Worm (Caenorhabditis elegans): Measurements from ENCODE around the gene srsx-40.

srsx-40 gene

DNA sequence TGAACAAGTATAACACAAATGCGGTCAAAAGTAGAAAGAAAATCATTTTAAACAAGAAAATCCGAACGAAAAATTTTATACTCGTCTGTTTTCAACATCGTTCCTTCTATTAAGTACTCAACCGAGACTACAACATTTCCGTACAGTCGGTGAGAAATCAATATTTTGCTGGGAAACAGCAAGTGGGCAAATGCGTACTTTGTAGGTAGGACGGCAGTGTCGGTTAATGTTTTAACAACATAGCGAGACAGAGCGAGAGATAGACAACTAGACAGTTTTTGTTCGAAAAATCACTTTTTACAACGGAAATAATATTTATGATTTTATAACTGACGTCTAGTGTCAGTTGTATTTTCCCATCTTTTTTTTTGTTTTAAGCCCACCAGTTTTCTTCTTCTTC is 22.0 kb downstream of the srsx-40 start, which contains the start of gene cyp-33A1:
Gene cyp-33A1, minus strand, starts transcription at position 72 of the 400 bp plus-strand sequence.
- TF ChIP-seq unc-62 (GFP tag; optimal IDR thresholded peaks at IDR 0.05) = no peak

DNA sequence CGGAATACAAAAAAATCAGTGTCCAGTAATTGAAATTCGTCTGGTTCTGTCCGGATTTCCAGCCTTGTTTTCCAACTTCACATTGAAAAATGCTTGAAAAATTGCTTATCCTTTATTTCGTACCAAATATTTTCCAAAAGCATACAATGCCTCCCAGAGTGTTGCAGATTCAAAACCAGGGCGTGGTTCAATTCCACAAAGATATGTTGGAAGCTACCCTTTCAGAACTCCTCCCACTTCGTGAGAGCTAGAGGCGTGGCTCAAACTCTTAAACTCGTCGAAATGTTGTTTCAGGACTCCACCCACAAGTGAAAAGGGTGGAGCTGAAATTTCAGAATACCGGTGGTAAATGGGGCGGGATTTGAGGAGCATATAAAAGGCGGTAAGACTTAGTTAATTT is 27.5 kb downstream of the srsx-40 start, which contains the start of gene C12D5.3:
Gene C12D5.3, plus strand, starts transcription at position 301 of the 400 bp plus-strand sequence.
- no peak for TF ChIP-seq unc-62 (GFP tag; optimal IDR thresholded peaks at IDR 0.05)

DNA sequence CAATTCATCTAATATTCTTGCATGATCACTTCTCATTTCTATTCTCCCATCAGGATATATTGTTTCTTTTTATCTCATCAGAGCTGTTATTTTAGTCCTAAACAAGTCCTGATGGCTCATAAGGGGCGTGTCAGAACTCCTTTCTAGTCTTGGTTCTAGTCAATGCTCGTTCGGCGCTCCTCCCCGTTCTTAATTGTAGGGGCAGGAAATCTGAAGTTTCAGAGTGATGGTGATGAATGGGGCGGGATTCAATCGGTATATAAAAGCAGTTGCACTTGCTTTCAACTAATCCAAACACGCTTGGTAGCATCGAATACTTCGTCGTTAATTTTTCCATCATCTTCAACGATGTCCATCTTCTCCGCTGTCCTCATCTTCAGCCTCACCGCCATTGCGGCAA is 31.2 kb downstream of the srsx-40 start, which contains the start of gene C12D5.4:
Gene C12D5.4, plus strand, starts transcription at position 301 of the 400 bp plus-strand sequence.
- no peak for TF ChIP-seq unc-62 (GFP tag; optimal IDR thresholded peaks at IDR 0.05)

DNA sequence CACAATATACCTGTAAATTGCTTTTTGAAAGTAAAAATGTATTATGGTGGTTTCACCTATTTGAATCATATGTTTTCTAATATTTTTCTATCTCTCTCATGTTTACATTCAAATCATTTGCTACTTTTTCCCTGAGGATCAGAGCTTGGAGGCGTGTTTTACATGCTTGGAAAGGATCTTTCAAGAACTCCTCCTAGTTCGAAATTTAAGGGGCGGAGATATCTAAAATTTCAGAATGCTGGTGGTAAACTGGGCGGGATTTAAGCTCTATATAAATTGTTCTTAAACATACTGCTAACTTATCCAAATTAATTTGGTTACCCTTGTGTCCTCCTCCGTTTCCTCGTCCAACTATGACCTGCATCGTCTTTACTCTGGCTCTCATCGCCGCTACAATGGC is 35.5 kb downstream of the srsx-40 start, which contains the start of gene C12D5.5:
Gene C12D5.5, plus strand, starts transcription at position 301 of the 400 bp plus-strand sequence.
- TF ChIP-seq unc-62 (GFP tag; optimal IDR thresholded peaks at IDR 0.05) = no peak

DNA sequence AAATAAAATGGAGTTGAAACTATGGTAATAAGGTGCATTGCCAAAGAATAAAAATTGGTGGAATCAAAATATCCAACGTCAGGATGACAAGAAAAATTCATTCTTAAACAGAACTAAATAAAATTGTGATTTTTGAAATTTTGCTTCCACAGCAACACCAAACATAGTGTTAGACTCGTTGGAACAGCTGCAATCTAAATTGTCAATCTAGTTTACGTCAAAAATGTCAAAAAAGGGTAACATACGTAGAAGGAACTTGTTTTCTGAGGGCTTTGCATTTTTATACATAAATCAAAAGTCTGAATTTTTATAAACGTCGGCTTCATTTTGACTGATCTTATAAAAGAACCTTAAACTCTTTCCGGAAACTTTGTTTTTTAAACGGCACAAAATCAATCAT is 49.9 kb downstream of the srsx-40 start, which contains the start of gene srh-200:
Gene srh-200, minus strand, starts transcription at position 101 of the 400 bp plus-strand sequence.
- TF ChIP-seq unc-62 (GFP tag; optimal IDR thresholded peaks at IDR 0.05) = no peak

- no peak for TF ChIP-seq unc-62 (GFP tag; optimal IDR thresholded peaks at IDR 0.05)
Observed at ce11 chrV:7651757-7652156, 51.7 kb downstream of the srsx-40 start, which contains the start of gene srh-234. TSS of gene srh-234 (minus strand) at chrV:7651857.

All from whole organism, dauer.